Worm (Caenorhabditis elegans) whole organism, early embryonic: ENCODE results near the gene F49H12.4.

Experiments used
- B0310.2 ChIP-seq: sonication (generic microtip); optimal IDR thresholded peaks from 2 replicates; lab custom pipeline; 2016; ENCODE audit warnings: mild to moderate bottlenecking, missing genetic modification characterization, missing compliant biosample characterization
- F13C5.2 ChIP-seq: sonication (generic microtip); optimal IDR thresholded peaks from 2 replicates; lab custom pipeline; 2017; ENCODE audit warnings: mild to moderate bottlenecking, missing genetic modification characterization, inconsistent platforms, missing compliant biosample characterization
- aly-1 ChIP-seq: sonication (generic microtip); optimal IDR thresholded peaks from 2 replicates; lab custom pipeline; 2016; ENCODE audit warnings: missing genetic modification characterization, missing compliant biosample characterization
- ama-1 ChIP-seq: fragments of 150-350 bp; optimal IDR thresholded peaks from 2 replicates; lab custom pipeline; 2014
- ceh-13 ChIP-seq: fragments of 200-800 bp; sonication (Bioruptor generic); optimal IDR thresholded peaks from 2 replicates; lab custom pipeline; 2018; ENCODE audit warnings: mild to moderate bottlenecking, missing genetic modification characterization, missing compliant biosample characterization
- ceh-36 ChIP-seq: sonication (generic microtip); optimal IDR thresholded peaks from 2 replicates; lab custom pipeline; 2016; ENCODE audit warnings: missing genetic modification characterization, inconsistent platforms, missing compliant biosample characterization
- ets-7 ChIP-seq: sonication (generic microtip); optimal IDR thresholded peaks from 2 replicates; lab custom pipeline; 2016; ENCODE audit warnings: missing genotype, missing genetic modification characterization, missing compliant biosample characterization
- flt-1 ChIP-seq: fragments of 200-800 bp; sonication (Bioruptor generic); IDR thresholded peaks from 2 replicates; pipeline ENCODE4 v1.3.6; 2022; ENCODE audit warnings: missing genetic modification characterization, missing compliant biosample characterization
- hmbx-1 ChIP-seq: sonication (generic microtip); optimal IDR thresholded peaks from 2 replicates; lab custom pipeline; 2016; ENCODE audit warnings: mild to moderate bottlenecking, missing genetic modification characterization, missing compliant biosample characterization
- hmg-4 ChIP-seq: fragments of 200-800 bp; sonication (Bioruptor generic); optimal IDR thresholded peaks from 2 replicates; lab custom pipeline; 2018; ENCODE audit warnings: mild to moderate bottlenecking, missing genetic modification characterization, missing compliant biosample characterization
- hnd-1 ChIP-seq: sonication (generic microtip); optimal IDR thresholded peaks from 2 replicates; lab custom pipeline; 2016; ENCODE audit warnings: missing genetic modification characterization, missing compliant biosample characterization
- pes-1 ChIP-seq: fragments of 200-800 bp; sonication (Bioruptor generic); IDR thresholded peaks from 2 replicates; pipeline ENCODE4 v1.3.6; 2022; ENCODE audit warnings: missing genetic modification reagents, missing genetic modification characterization, missing compliant biosample characterization
- scrt-1 ChIP-seq: fragments of 200-800 bp; sonication (Bioruptor generic); IDR thresholded peaks from 2 replicates; pipeline ENCODE4 v1.3.6; 2022; ENCODE audit warnings: missing genetic modification characterization, missing compliant biosample characterization
- sea-1 ChIP-seq: fragments of 200-800 bp; sonication (Bioruptor generic); conservative IDR thresholded peaks from 2 replicates; pipeline ENCODE4 v1.3.6; 2022; ENCODE audit warnings: missing genetic modification characterization, missing compliant biosample characterization
- tbx-11 ChIP-seq: fragments of 200-800 bp; sonication (Bioruptor generic); IDR thresholded peaks from 2 replicates; pipeline ENCODE4 v1.3.6; 2022; ENCODE audit warnings: missing genetic modification characterization, missing compliant biosample characterization
- tbx-37 ChIP-seq: fragments of 200-800 bp; sonication (Bioruptor generic); conservative IDR thresholded peaks from 2 replicates; pipeline ENCODE4 v1.3.6; 2022; ENCODE audit warnings: missing genetic modification reagents, missing genetic modification characterization, missing compliant biosample characterization
- tra-4 ChIP-seq: sonication (generic microtip); optimal IDR thresholded peaks from 2 replicates; lab custom pipeline; 2017; ENCODE audit warnings: missing genetic modification characterization, missing compliant biosample characterization

Gene F49H12.4

ce11 chrX:2078822-2079221 lies 814 bp upstream of the F49H12.4 start:
- TF ChIP-seq F13C5.2 = no peak
- no peak for TF ChIP-seq hmg-4 (GFP tag; lab: Kevin White, UChicago)
- TF ChIP-seq tbx-37 (GFP tag; lab: Robert Waterston, UW) = no peak
- TF ChIP-seq pes-1 (GFP tag; lab: Robert Waterston, UW) = no peak
- no peak for TF ChIP-seq scrt-1 (GFP tag; lab: Robert Waterston, UW)
- no peak for TF ChIP-seq hnd-1
- no peak for TF ChIP-seq ceh-13 (GFP tag; lab: Kevin White, UChicago)
- TF ChIP-seq tra-4 (tag; lab: Kevin White, UChicago) = no peak
- no peak for TF ChIP-seq flt-1 (GFP tag; lab: Robert Waterston, UW)
- TF ChIP-seq tbx-11 (GFP tag; lab: Robert Waterston, UW) = no peak
- no peak for TF ChIP-seq ama-1 (lab: Kevin White, UChicago)
- no peak for TF ChIP-seq sea-1
- TF ChIP-seq ceh-36 (tag; lab: Kevin White, UChicago) = no peak
- no peak for TF ChIP-seq ets-7
- TF ChIP-seq aly-1 (tag; lab: Kevin White, UChicago) = no peak

ce11 chrX:2084019-2084418 lies 4.4 kb downstream of the F49H12.4 start, which contains the start of gene F49H12.3:
F49H12.3 (plus strand) TSS chrX:2084375.
- no peak for TF ChIP-seq pes-1 (GFP tag; lab: Robert Waterston, UW)
- no peak for TF ChIP-seq ama-1 (lab: Kevin White, UChicago)
- no peak for TF ChIP-seq hmg-4 (GFP tag; lab: Kevin White, UChicago)

- TF ChIP-seq B0310.2 (tag; lab: Kevin White, UChicago) (no peak), ama-1 (lab: Kevin White, UChicago) (no peak), flt-1 (GFP tag; lab: Robert Waterston, UW) (no peak), pes-1 (GFP tag; lab: Robert Waterston, UW) (no peak), aly-1 (tag; lab: Kevin White, UChicago) (no peak), sea-1 (no peak), ceh-13 (GFP tag; lab: Kevin White, UChicago) (no peak), hmbx-1 (tag; lab: Kevin White, UChicago) (no peak), hmg-4 (GFP tag; lab: Kevin White, UChicago) (no peak), ceh-36 (tag; lab: Kevin White, UChicago) (no peak), scrt-1 (GFP tag; lab: Robert Waterston, UW) (no peak), hnd-1 (no peak), tbx-11 (GFP tag; lab: Robert Waterston, UW) (no peak), tbx-37 (GFP tag; lab: Robert Waterston, UW) (no peak), tra-4 (tag; lab: Kevin White, UChicago) (no peak), F13C5.2 (no peak), ets-7 (no peak)
Observed at ce11 chrX:2084988-2085387, 5.4 kb downstream of the F49H12.4 start, which contains the start of gene F49H12.2. F49H12.2 (plus strand) TSS chrX:2085288.

ce11 chrX:2085494-2085893 lies 5.9 kb downstream of the F49H12.4 start:
- no peak for TF ChIP-seq sea-1

- TF ChIP-seq hmbx-1 (tag; lab: Kevin White, UChicago) = no peak
- no peak for TF ChIP-seq aly-1 (tag; lab: Kevin White, UChicago)
- TF ChIP-seq scrt-1 (GFP tag; lab: Robert Waterston, UW) = no peak
- TF ChIP-seq sea-1 = no peak
- TF ChIP-seq pes-1 (GFP tag; lab: Robert Waterston, UW) = no peak
- no peak for TF ChIP-seq tra-4 (tag; lab: Kevin White, UChicago)
Observed at ce11 chrX:2087716-2088115, 8.1 kb downstream of the F49H12.4 start.

- TF ChIP-seq tbx-37 (GFP tag; lab: Robert Waterston, UW) (no peak), ceh-13 (GFP tag; lab: Kevin White, UChicago) (no peak), F13C5.2 (no peak), ama-1 (lab: Kevin White, UChicago) (no peak), B0310.2 (tag; lab: Kevin White, UChicago) (no peak), tra-4 (tag; lab: Kevin White, UChicago) (no peak), pes-1 (GFP tag; lab: Robert Waterston, UW) (no peak)
Observed at ce11 chrX:2089434-2089833, 9.8 kb downstream of the F49H12.4 start, which contains the start of gene lsy-2. lsy-2 (plus strand) TSS chrX:2089704.

- TF ChIP-seq hmg-4 (GFP tag; lab: Kevin White, UChicago) (no peak), ceh-36 (tag; lab: Kevin White, UChicago) (no peak), tbx-37 (GFP tag; lab: Robert Waterston, UW) (no peak), hmbx-1 (tag; lab: Kevin White, UChicago) (no peak), tbx-11 (GFP tag; lab: Robert Waterston, UW) (no peak), scrt-1 (GFP tag; lab: Robert Waterston, UW) (no peak), aly-1 (tag; lab: Kevin White, UChicago) (no peak), ama-1 (lab: Kevin White, UChicago) (no peak), ceh-13 (GFP tag; lab: Kevin White, UChicago) (no peak), tra-4 (tag; lab: Kevin White, UChicago) (no peak), hnd-1 (no peak), flt-1 (GFP tag; lab: Robert Waterston, UW) (no peak), F13C5.2 (no peak), B0310.2 (tag; lab: Kevin White, UChicago) (no peak), pes-1 (GFP tag; lab: Robert Waterston, UW) (no peak)
Observed at ce11 chrX:2090493-2090892, 10.9 kb downstream of the F49H12.4 start.

ce11 chrX:2093169-2093568 lies 13.5 kb downstream of the F49H12.4 start, which contains the start of gene col-164:
col-164 (plus strand) TSS chrX:2093469.
- TF ChIP-seq B0310.2 (tag; lab: Kevin White, UChicago) (no peak), ceh-36 (tag; lab: Kevin White, UChicago) (no peak), pes-1 (GFP tag; lab: Robert Waterston, UW) (no peak), scrt-1 (GFP tag; lab: Robert Waterston, UW) (no peak), hnd-1 (no peak), hmbx-1 (tag; lab: Kevin White, UChicago) (no peak), ceh-13 (GFP tag; lab: Kevin White, UChicago) (no peak), tbx-37 (GFP tag; lab: Robert Waterston, UW) (no peak), sea-1 (no peak), flt-1 (GFP tag; lab: Robert Waterston, UW) (no peak), hmg-4 (GFP tag; lab: Kevin White, UChicago) (no peak), ama-1 (lab: Kevin White, UChicago) (no peak), tra-4 (tag; lab: Kevin White, UChicago) (no peak)
